Fruit fly (Drosophila melanogaster): ENCODE results near the gene CG14893.

dm6 chr3R:16608920-16609319, 11.7 kb upstream of the CG14893 start, which contains the start of gene NPF:
- TF ChIP-seq CTCF (optimal IDR thresholded peaks at IDR 0.05) (no peak), CG8478 (optimal IDR thresholded peaks at IDR 0.05) (no peak)
